Worm (Caenorhabditis elegans): Measurements from ENCODE around the gene Y110A2AL.9.

The Y110A2AL.9 gene

DNA sequence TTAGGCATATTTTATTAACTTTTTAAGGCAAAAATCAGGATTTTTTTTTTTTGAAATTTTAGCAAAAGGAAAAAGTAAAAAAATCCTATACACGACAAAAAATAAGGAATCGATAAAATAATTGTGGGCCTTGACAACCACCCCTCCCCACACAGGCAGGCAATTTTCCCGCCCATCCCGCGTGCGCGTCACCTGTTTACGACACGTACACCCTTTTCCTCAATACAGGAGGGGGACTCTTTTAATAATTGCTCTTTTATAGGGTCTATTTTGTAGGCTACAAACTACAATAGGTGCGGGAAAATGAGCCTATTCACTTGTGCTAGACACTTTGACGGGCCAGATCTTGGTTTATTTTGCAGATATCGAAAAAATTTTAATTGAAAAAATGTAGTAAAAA is 33.9 kb downstream of the Y110A2AL.9 start:
- no peak for TF ChIP-seq nhr-237 (tag; optimal IDR thresholded peaks at IDR 0.05)
- no peak for TF ChIP-seq zag-1 (tag; optimal IDR thresholded peaks at IDR 0.05)
- TF ChIP-seq aly-2 (tag; optimal IDR thresholded peaks at IDR 0.05), result no peak
- TF ChIP-seq unc-39 (tag; optimal IDR thresholded peaks at IDR 0.05), result no peak
- no peak for TF ChIP-seq snpc-4 (tag; optimal IDR thresholded peaks at IDR 0.05)
- no peak for TF ChIP-seq ceh-16 (tag; optimal IDR thresholded peaks at IDR 0.05)
- TF ChIP-seq nhr-129 (tag; optimal IDR thresholded peaks at IDR 0.05), result no peak
- TF ChIP-seq lin-11 (tag; optimal IDR thresholded peaks at IDR 0.05), result no peak
- no peak for TF ChIP-seq nhr-23 (tag; optimal IDR thresholded peaks at IDR 0.05)
- TF ChIP-seq mab-5 (tag; optimal IDR thresholded peaks at IDR 0.05), result no peak
- no peak for TF ChIP-seq lin-39 (tag; optimal IDR thresholded peaks at IDR 0.05)
- no peak for TF ChIP-seq nhr-25 (tag; optimal IDR thresholded peaks at IDR 0.05)
- TF ChIP-seq lin-13 (GFP tag; optimal IDR thresholded peaks at IDR 0.05), result no peak
- no peak for TF ChIP-seq nhr-10 (tag; optimal IDR thresholded peaks at IDR 0.05)
- TF ChIP-seq ztf-1 (GFP tag; conservative IDR thresholded peaks at IDR 0.05), result no peak
- TF ChIP-seq ztf-11 (tag; optimal IDR thresholded peaks at IDR 0.05), result no peak
- TF ChIP-seq ztf-4 (tag; optimal IDR thresholded peaks at IDR 0.05), result no peak

DNA sequence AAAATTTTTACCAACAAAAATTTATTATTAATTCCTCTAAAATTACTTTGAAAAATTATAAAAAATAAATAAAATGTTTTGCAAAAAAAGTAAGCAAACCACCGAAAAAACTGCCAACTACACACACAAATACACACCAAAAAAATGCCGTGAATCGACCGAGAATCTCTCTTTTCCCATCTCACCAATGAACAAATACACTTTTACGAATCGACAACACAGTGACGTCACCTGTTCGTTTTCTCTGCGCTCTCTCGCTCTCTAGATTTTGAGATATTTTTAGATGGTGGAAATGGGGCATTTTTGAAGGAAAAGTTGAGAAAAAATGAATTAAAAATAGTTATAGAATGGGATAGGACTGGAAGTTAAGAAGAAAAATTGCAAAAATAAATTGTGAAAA is 34.3 kb downstream of the Y110A2AL.9 start:
- TF ChIP-seq unc-55 (GFP tag; optimal IDR thresholded peaks at IDR 0.05), result peak; percentile 34
- no peak for TF ChIP-seq dmd-4 (tag; optimal IDR thresholded peaks at IDR 0.05)
- TF ChIP-seq ZK546.5 (tag; optimal IDR thresholded peaks at IDR 0.05), result no peak
- TF ChIP-seq ceh-82 (tag; optimal IDR thresholded peaks at IDR 0.05), result no peak
- no peak for TF ChIP-seq nhr-6 (tag; optimal IDR thresholded peaks at IDR 0.05)
- TF ChIP-seq C34F6.9 (tag; optimal IDR thresholded peaks at IDR 0.05), result peak; percentile 46
- TF ChIP-seq Y55F3AM.14 (GFP tag; optimal IDR thresholded peaks at IDR 0.05), result no peak
- TF ChIP-seq lin-39 (tag; optimal IDR thresholded peaks at IDR 0.05), result no peak
- TF ChIP-seq nhr-77 (tag; optimal IDR thresholded peaks at IDR 0.05), result no peak
- TF ChIP-seq R02D3.7 (tag; optimal IDR thresholded peaks at IDR 0.05), result no peak
- no peak for TF ChIP-seq blmp-1 (tag; optimal IDR thresholded peaks at IDR 0.05; ENCODE audit: insufficient read depth)
- TF ChIP-seq mab-5 (tag; optimal IDR thresholded peaks at IDR 0.05), result no peak
- no peak for TF ChIP-seq unc-39 (tag; optimal IDR thresholded peaks at IDR 0.05)
- TF ChIP-seq elt-1 (tag; optimal IDR thresholded peaks at IDR 0.05), result no peak
- no peak for TF ChIP-seq mdl-1 (tag; optimal IDR thresholded peaks at IDR 0.05)
- TF ChIP-seq fos-1 (tag; optimal IDR thresholded peaks at IDR 0.05), result peak; percentile 9
- no peak for TF ChIP-seq nhr-11 (tag; optimal IDR thresholded peaks at IDR 0.05)
- TF ChIP-seq nhr-12 (tag; optimal IDR thresholded peaks at IDR 0.05), result no peak
- no peak for TF ChIP-seq alr-1 (tag; optimal IDR thresholded peaks at IDR 0.05)
- TF ChIP-seq mbf-1 (tag; optimal IDR thresholded peaks at IDR 0.05), result no peak
- TF ChIP-seq nhr-237 (tag; optimal IDR thresholded peaks at IDR 0.05), result no peak
- no peak for TF ChIP-seq ama-1 (optimal IDR thresholded peaks at IDR 0.05)
- no peak for TF ChIP-seq skn-1 (tag; optimal IDR thresholded peaks at IDR 0.05)
- peak; percentile 24 for TF ChIP-seq crh-2 (tag; optimal IDR thresholded peaks at IDR 0.05)
- no peak for TF ChIP-seq nhr-21 (tag; optimal IDR thresholded peaks at IDR 0.05)
- no peak for TF ChIP-seq nhr-10 (tag; optimal IDR thresholded peaks at IDR 0.05)
- no peak for TF ChIP-seq ceh-16 (tag; optimal IDR thresholded peaks at IDR 0.05)
- TF ChIP-seq nhr-23 (tag; optimal IDR thresholded peaks at IDR 0.05), result no peak
- TF ChIP-seq aly-2 (tag; optimal IDR thresholded peaks at IDR 0.05), result no peak
- TF ChIP-seq gmeb-1 (tag; optimal IDR thresholded peaks at IDR 0.05), result peak; percentile 14
- TF ChIP-seq sma-9 (GFP tag; optimal IDR thresholded peaks at IDR 0.05), result peak; percentile 54
- no peak for TF ChIP-seq sma-9 (tag; optimal IDR thresholded peaks at IDR 0.05)
- no peak for TF ChIP-seq lin-13 (GFP tag; optimal IDR thresholded peaks at IDR 0.05)
- no peak for TF ChIP-seq ztf-11 (tag; optimal IDR thresholded peaks at IDR 0.05)
- peak; percentile 22 for TF ChIP-seq F13H6.1 (tag; optimal IDR thresholded peaks at IDR 0.05)
- TF ChIP-seq lsy-2 (tag; optimal IDR thresholded peaks at IDR 0.05), result peak in 1 of 2 experiments; percentile 54
- TF ChIP-seq ztf-4 (tag; optimal IDR thresholded peaks at IDR 0.05), result no peak
- no peak for TF ChIP-seq peb-1 (tag; optimal IDR thresholded peaks at IDR 0.05)
- no peak for TF ChIP-seq sma-3 (GFP tag; optimal IDR thresholded peaks at IDR 0.05)
- TF ChIP-seq unc-62 (GFP tag; optimal IDR thresholded peaks at IDR 0.05), result no peak
- no peak for TF ChIP-seq egl-27 (tag; optimal IDR thresholded peaks at IDR 0.05)
- TF ChIP-seq zag-1 (tag; optimal IDR thresholded peaks at IDR 0.05), result no peak
- no peak for TF ChIP-seq elt-3 (tag; optimal IDR thresholded peaks at IDR 0.05)
- no peak for TF ChIP-seq lin-11 (tag; optimal IDR thresholded peaks at IDR 0.05)
- TF ChIP-seq nhr-129 (tag; optimal IDR thresholded peaks at IDR 0.05), result peak; percentile 58
- TF ChIP-seq snpc-4 (tag; optimal IDR thresholded peaks at IDR 0.05), result no peak
